Fruit fly (Drosophila melanogaster) whole organism, larva: ENCODE measurements around the gene CG43121.

Source experiments
- noc ChIP-seq: fragments of 200-800 bp; sonication (Bioruptor generic); optimal IDR thresholded peaks from 3 replicates; lab custom pipeline; 2019; ENCODE audit warnings: missing biosample characterization, mild to moderate bottlenecking, missing genetic modification characterization, moderate library complexity

CG43121 gene

dm6 chr3L:14663750-14664149, 8.5 kb downstream of the CG43121 start:
- no peak for TF ChIP-seq noc (tag; lab: Kevin White, UChicago)

dm6 chr3L:14661567-14662258, 10.5 kb downstream of the CG43121 start:
- no peak for TF ChIP-seq noc (tag; lab: Kevin White, UChicago)

DNA sequence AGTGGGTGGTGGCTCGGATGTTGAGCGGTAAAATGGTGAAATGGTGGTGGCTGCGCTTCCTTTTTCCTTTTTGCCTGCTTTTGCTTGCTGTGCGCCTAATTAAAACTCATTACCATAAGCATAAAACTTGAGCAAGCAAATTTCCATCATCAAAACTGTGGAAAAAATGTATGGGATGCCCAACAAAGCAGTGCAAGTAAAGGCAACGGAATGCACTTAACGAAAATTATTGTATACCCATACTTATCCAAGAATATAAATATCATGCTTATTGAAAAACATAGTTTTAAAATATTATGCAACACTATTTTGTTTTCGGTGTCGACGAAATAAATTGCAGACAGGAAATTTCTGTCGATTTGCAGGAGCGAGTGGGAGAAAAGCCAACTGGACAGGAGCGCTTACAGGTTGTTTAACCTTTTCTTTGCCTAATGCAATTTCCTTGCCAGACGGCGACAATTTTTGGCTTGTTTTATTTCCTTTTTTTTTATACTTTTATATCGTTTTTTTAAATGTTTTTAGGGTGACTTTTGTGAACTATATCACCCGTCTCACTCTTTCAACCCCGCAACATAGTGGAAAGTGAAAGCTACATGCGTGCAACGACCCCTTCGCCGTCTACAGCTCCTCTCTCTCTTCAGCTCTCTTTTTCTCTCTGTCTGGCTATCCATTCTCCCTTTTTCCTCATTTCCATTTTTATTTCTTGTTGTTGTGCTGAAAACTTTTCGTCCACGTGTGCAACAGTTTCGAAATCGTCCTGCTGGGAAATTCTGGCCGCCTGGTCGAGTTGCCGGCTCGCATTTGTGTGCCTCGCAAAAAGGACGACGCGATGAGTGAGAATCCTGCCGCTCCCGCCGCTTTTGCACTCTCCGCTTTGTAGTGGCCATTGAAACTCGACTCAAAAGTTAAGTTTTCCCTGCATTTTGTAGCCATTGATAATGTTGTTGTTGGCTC, 12.0 kb downstream of the CG43121 start:
- no peak for TF ChIP-seq noc (tag; lab: Kevin White, UChicago)

DNA sequence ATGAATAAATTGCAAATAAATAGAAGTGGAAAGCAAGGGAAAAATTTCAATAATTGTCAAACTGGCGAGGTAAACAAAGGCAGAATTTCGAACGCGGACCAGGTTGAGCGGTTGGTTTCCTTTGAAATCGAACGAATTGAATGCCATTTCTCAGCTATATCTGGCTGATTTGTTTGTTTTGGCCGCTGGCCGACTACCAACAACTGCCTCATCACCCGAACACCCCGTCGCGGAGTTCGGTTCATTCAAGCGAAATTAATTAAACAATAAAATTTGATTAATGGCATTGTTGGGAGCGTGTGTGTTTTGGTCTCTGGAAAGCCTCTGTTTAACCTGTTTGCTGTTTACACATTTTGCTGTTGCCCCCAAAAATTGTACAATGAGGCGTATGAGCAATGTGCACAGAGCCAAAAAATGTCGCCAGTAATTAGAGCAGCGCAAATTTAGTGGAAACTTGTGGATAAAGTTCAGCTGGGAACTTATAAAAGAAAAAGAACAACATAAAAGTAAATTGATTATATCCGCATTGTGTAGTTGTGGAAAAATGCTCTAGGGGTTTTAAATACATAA, 14.7 kb downstream of the CG43121 start:
- TF ChIP-seq noc (tag; lab: Kevin White, UChicago), result peak; percentile 49

DNA sequence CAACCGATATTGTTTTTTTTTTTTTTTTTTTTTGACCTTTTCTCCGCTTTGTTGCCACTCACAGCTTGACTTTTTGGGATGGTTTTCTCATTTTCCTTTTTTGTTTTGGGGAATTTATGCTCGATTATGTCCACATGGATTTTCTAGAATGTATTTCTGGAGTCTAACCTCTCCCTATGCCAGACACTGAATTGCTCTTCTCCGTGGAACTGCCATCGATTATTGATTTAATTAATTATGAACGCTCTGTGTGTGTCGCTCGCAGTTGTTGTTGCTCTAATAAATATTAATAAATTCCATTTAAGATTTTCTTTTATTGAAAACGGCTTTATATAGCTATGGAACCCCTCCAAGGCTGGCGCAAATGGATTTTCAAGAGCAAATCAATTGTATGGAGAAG, 16.6 kb downstream of the CG43121 start:
- no peak for TF ChIP-seq noc (tag; lab: Kevin White, UChicago)

dm6 chr3L:14655178-14655577, 17.1 kb downstream of the CG43121 start:
- no peak for TF ChIP-seq noc (tag; lab: Kevin White, UChicago)

DNA sequence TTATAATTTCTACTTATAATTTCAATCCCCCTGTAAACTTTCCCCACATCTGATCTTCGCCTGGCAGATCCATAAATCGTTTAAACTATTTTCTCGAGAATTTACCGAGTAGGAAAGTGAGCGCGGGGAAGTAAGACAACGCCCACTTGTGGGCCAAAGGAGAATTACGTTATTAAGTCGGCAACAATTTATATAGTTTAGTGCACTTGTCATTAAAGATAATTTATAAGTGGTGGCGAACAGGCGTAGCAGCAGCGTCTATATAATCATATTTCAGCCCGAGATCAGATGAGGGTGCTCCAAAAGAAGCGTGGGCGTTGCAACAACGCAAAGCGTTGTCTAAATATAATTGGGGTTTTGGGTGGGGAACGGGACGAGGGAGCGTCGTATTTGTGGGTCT, 17.5 kb downstream of the CG43121 start:
- no peak for TF ChIP-seq noc (tag; lab: Kevin White, UChicago)

DNA sequence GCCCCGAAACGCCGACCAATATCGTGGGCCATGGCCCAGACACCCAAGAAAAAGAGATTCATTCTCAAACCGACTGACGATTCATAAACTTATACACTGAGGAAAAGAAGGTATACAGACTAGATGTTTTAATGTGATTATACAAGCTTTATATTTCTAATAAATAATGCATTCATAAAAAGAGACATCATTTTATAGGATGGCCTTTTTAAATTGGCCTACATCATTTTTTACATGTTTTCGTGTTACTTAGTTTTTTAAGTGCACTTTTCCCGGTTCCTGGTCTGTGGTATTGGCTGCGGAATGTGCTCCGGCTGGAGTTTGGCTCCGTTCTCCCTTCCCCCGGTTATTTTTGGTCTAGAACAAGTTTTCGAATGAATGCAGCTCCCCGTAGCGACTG, 19.7 kb downstream of the CG43121 start:
- TF ChIP-seq noc (tag; lab: Kevin White, UChicago), result no peak

DNA sequence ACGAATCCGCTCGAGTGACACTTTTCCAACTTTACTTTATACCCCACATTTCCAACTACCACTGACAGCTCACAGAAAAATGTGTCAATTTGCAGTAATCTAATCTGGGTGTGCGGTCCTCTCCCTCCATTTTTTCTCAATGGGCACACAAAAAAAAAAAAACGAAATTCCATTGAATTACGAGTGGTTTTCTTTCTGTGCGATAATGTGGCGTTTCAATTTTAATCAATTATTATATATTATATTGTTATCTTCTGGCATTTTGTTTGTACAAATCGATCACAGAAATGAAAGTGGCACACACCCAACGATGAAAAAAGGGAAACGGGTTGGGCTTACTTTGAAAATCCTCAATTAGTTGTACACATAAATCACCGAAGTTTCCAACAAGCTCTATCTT, 21.9 kb downstream of the CG43121 start:
- TF ChIP-seq noc (tag; lab: Kevin White, UChicago), result no peak

DNA sequence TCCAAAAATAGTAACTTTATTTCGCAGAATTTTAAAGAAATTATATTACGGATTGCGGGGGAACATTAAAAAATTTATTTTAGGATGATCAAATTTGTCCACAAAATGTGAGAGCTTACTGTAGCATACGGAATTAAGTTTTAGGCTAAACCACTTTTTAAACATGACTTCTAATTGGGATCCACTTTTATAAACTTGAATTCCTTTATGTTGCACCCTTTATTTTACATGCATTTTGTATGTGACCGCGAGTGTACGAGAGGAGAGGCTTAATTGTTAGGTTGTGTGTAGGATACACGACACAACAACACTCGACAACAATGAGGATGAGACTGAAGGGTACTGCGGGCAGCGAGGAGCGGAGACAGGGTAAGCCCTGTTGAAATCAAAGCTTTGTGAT, 23.3 kb downstream of the CG43121 start:
- TF ChIP-seq noc (tag; lab: Kevin White, UChicago), result no peak

DNA sequence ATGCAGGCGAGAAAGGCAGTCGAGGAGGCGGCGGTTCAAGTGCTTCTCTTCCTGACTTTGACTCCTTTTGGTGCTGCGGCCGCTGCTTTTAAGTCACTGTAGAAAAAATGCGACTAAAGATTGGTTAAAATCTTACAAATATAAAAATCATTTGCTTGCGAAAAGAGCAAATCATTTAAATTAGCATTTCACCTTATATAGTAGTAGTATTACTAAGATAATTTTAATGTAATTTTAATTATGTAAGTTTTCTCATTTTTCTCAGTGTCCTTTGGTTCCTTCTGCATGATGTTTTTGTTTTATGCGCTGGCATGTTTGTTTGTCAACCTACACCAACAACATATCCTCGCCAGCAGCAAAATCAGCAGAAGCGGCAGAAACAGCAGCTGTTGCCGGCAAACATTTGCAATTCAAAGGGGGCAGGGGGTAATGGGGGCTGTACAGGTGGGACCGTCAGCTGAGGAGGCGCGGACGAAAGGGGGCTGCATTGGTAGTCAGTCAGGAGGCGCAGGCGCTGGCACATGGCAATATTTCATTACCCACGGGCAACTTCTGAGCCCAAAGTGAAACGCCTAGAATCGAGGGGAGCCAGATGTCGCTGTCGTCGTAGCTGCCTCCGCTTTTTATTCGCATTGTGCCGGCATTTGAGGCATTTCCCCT, 24.9 kb downstream of the CG43121 start:
- TF ChIP-seq noc (tag; lab: Kevin White, UChicago), result no peak

DNA sequence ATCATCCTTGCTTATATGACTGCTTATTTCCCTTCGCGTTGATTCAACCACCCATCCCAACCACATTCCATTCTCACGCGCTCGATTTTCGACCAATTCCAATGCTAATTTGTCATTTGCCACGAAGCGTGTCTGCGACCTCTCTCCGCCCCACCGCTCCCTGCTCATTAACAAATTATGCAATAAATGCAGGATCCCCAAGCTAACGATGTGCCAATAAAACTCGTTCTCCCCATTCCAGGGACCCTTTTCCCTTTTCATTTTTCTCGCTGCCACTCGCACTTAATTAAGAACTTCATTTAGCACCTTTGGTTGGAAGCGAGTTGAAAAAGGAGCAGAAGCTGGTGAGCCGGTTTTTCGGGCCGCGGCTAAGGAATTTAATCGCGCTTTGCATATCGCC, 26.3 kb downstream of the CG43121 start:
- TF ChIP-seq noc (tag; lab: Kevin White, UChicago), result no peak

- TF ChIP-seq noc (tag; lab: Kevin White, UChicago), result no peak
These were observed 27.1 kb downstream of the CG43121 start for dm6 chr3L:14645120-14645519.

- no peak for TF ChIP-seq noc (tag; lab: Kevin White, UChicago)
These were observed 28.5 kb downstream of the CG43121 start for dm6 chr3L:14643692-14644091.

DNA sequence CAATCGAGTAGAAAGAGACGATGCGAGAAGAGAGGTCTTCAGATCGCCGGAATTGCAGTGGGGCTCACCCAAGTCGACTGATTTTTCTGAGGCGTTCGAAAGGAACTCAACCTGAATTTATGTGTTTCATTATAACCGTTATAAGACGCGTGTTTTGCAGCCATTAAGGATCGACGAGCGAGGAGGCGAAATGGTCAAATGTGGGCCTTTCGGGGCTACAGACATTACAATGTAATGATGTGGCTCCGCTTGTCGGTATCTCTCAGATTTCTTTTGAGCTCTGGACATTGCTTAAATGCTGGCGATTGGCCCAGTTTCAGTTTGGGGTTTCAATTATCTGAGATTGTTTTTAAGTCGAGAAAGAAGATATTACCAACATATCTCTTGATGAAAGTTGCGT, 29.4 kb downstream of the CG43121 start:
- no peak for TF ChIP-seq noc (tag; lab: Kevin White, UChicago)
